Fruit fly (Drosophila melanogaster) Kc167 (cell line): ENCODE measurements around the gene ArfGAP1.

Experiments
- Myc ChIP-seq: fragments of >200 bp; optimal IDR thresholded peaks from 2 replicates; lab custom pipeline; 2017; ENCODE audit warnings: missing external identifiers
- Sin3A ChIP-seq: fragments of >200 bp; optimal IDR thresholded peaks from 2 replicates; lab custom pipeline; 2018; ENCODE audit warnings: missing external identifiers
- h ChIP-seq: fragments of >200 bp; optimal IDR thresholded peaks from 3 replicates; lab custom pipeline; 2018; ENCODE audit warnings: missing external identifiers
- insv ChIP-seq: fragments of >200 bp; optimal IDR thresholded peaks from 3 replicates; lab custom pipeline; 2018; ENCODE audit warnings: missing external identifiers
- psq ChIP-seq: fragments of >200 bp; optimal IDR thresholded peaks from 2 replicates; lab custom pipeline; 2017; ENCODE audit warnings: missing external identifiers

dm6 chr3L:12408513-12409320, 8.7 kb downstream of the ArfGAP1 start:
- TF ChIP-seq insv (lab: Kevin White, UChicago) = no peak
- TF ChIP-seq h = no peak
- TF ChIP-seq Myc (lab: Kevin White, UChicago) = no peak
- TF ChIP-seq Sin3A (lab: Kevin White, UChicago) = no peak
- TF ChIP-seq psq (lab: Kevin White, UChicago) = no peak
